Fruit fly (Drosophila melanogaster) whole organism, embryonic: Measurements from ENCODE around the gene clumsy.
A peak's percentile ranks its signal among the peaks of the same experiment; 100 is the strongest.

ENCODE experiments used
- Asciz ChIP-seq: fragments of 200-800 bp; sonication (Bioruptor generic); optimal IDR thresholded peaks from 2 replicates; lab custom pipeline; 2017; ENCODE audit warnings: missing biosample characterization, mild to moderate bottlenecking, missing genetic modification characterization, missing genetic modification reagents
- Atf6 ChIP-seq: fragments of 200-800 bp; sonication (Bioruptor generic); IDR thresholded peaks from 2 replicates; pipeline ENCODE4 v1.3.6; 2022; ENCODE audit warnings: missing biosample characterization, missing genetic modification characterization
- Bgb ChIP-seq: fragments of 200-800 bp; sonication (Bioruptor generic); IDR thresholded peaks from 2 replicates; pipeline ENCODE4 v1.3.6; 2022; ENCODE audit warnings: missing biosample characterization, missing genetic modification characterization; ENCODE audit not compliant: partially characterized antibody
- Blimp-1 ChIP-seq: fragments of 200-800 bp; sonication (Bioruptor generic); optimal IDR thresholded peaks from 3 replicates; lab custom pipeline; 2018; ENCODE audit warnings: missing biosample characterization, missing genetic modification characterization, mild to moderate bottlenecking, moderate library complexity, missing genetic modification reagents
- CG11093 ChIP-seq: fragments of 200-800 bp; sonication (Bioruptor generic); IDR thresholded peaks from 3 replicates; pipeline ENCODE4 v1.3.6; 2022; ENCODE audit warnings: missing biosample characterization, missing genetic modification characterization
- CG11398 ChIP-seq: fragments of 200-800 bp; sonication (Bioruptor generic); optimal IDR thresholded peaks from 2 replicates; lab custom pipeline; 2016; ENCODE audit warnings: missing biosample characterization, missing genetic modification characterization
- CG11695 ChIP-seq: fragments of 200-800 bp; sonication (Bioruptor generic); IDR thresholded peaks from 3 replicates; pipeline ENCODE4 v1.3.6; 2022; ENCODE audit warnings: missing biosample characterization, missing genetic modification characterization
- CG12155 ChIP-seq: fragments of 200-800 bp; sonication (Bioruptor generic); optimal IDR thresholded peaks from 3 replicates; lab custom pipeline; 2016; ENCODE audit warnings: missing biosample characterization, missing genetic modification characterization
- CG12942 ChIP-seq: fragments of 200-800 bp; sonication (Bioruptor generic); optimal IDR thresholded peaks from 3 replicates; lab custom pipeline; 2016; ENCODE audit warnings: missing biosample characterization, missing genetic modification characterization
- CG15269 ChIP-seq: fragments of 200-800 bp; sonication (Bioruptor generic); optimal IDR thresholded peaks from 2 replicates; lab custom pipeline; 2018; ENCODE audit warnings: missing biosample characterization, mild to moderate bottlenecking, missing genetic modification characterization, moderate library complexity
- CG1603 ChIP-seq: fragments of 200-800 bp; sonication (Bioruptor generic); optimal IDR thresholded peaks from 2 replicates; lab custom pipeline; 2019; ENCODE audit warnings: missing biosample characterization, mild to moderate bottlenecking, missing genetic modification characterization, moderate library complexity
- CG18476 ChIP-seq: fragments of 200-800 bp; sonication (Bioruptor generic); optimal IDR thresholded peaks from 2 replicates; lab custom pipeline; 2016; ENCODE audit warnings: missing biosample characterization, mild to moderate bottlenecking, missing genetic modification characterization
- CG2116 ChIP-seq: fragments of 200-800 bp; sonication (Bioruptor generic); optimal IDR thresholded peaks from 3 replicates; lab custom pipeline; 2018; ENCODE audit warnings: missing biosample characterization, mild to moderate bottlenecking, missing genetic modification characterization
- CG32767 ChIP-seq: fragments of 200-800 bp; sonication (Bioruptor generic); IDR thresholded peaks from 2 replicates; pipeline ENCODE4 v1.3.6; 2022; ENCODE audit warnings: missing biosample characterization, missing genetic modification characterization
- CG3281 ChIP-seq: fragments of 200-800 bp; sonication (Bioruptor generic); optimal IDR thresholded peaks from 3 replicates; lab custom pipeline; 2017; ENCODE audit warnings: missing biosample characterization, mild to moderate bottlenecking, missing genetic modification characterization
- CG3995 ChIP-seq: fragments of 200-800 bp; sonication (Bioruptor generic); optimal IDR thresholded peaks from 3 replicates; lab custom pipeline; 2016; ENCODE audit warnings: missing biosample characterization, missing genetic modification characterization
- CG4404 ChIP-seq: fragments of 200-800 bp; sonication (Bioruptor generic); IDR thresholded peaks from 2 replicates; pipeline ENCODE4 v1.3.6; 2022; ENCODE audit warnings: missing biosample characterization, missing genetic modification characterization
- CG5245 ChIP-seq: fragments of 200-800 bp; sonication (Bioruptor generic); optimal IDR thresholded peaks from 3 replicates; lab custom pipeline; 2016; ENCODE audit warnings: missing biosample characterization, missing genetic modification characterization
- CG7357 ChIP-seq: fragments of 200-800 bp; sonication (Bioruptor generic); IDR thresholded peaks from 3 replicates; pipeline ENCODE4 v1.3.6; 2022; ENCODE audit warnings: missing biosample characterization, missing genetic modification characterization
- CG7839 ChIP-seq: fragments of 200-800 bp; sonication (Bioruptor generic); optimal IDR thresholded peaks from 3 replicates; lab custom pipeline; 2018; ENCODE audit warnings: missing biosample characterization, mild to moderate bottlenecking, missing genetic modification characterization, moderate library complexity
- CG7928 ChIP-seq: fragments of 200-800 bp; sonication (Bioruptor generic); optimal IDR thresholded peaks from 2 replicates; lab custom pipeline; 2017; ENCODE audit warnings: missing biosample characterization, mild to moderate bottlenecking, missing genetic modification characterization
- CG8089 ChIP-seq: fragments of 200-800 bp; sonication (Bioruptor generic); optimal IDR thresholded peaks from 3 replicates; lab custom pipeline; 2016; ENCODE audit warnings: missing biosample characterization, missing genetic modification characterization
- CG8478 ChIP-seq: fragments of >200 bp; optimal IDR thresholded peaks from 2 replicates; lab custom pipeline; 2018
- CG9215 ChIP-seq: fragments of 200-800 bp; sonication (Bioruptor generic); IDR thresholded peaks from 2 replicates; pipeline ENCODE4 v1.3.6; 2022; ENCODE audit warnings: missing biosample characterization, missing genetic modification characterization
- HLH3B ChIP-seq: fragments of 200-800 bp; sonication (Bioruptor generic); IDR thresholded peaks from 2 replicates; pipeline ENCODE4 v1.3.6; 2022; ENCODE audit warnings: missing biosample characterization, missing genetic modification characterization
- Hr39 ChIP-seq: fragments of >200 bp; optimal IDR thresholded peaks from 2 replicates; lab custom pipeline; 2017
- Neu2 ChIP-seq: fragments of 200-800 bp; sonication (Bioruptor generic); optimal IDR thresholded peaks from 3 replicates; lab custom pipeline; 2016; ENCODE audit warnings: missing biosample characterization, missing genetic modification characterization, borderline replicate concordance
- Opbp ChIP-seq: fragments of 200-800 bp; sonication (Bioruptor generic); IDR thresholded peaks from 3 replicates; pipeline ENCODE4 v1.3.6; 2022; ENCODE audit warnings: missing biosample characterization, missing genetic modification characterization; ENCODE audit not compliant: partially characterized antibody
- Xbp1 ChIP-seq: fragments of 200-800 bp; sonication (Bioruptor generic); optimal IDR thresholded peaks from 3 replicates; lab custom pipeline; 2016; ENCODE audit warnings: missing biosample characterization, mild to moderate bottlenecking, missing genetic modification characterization
- bab2 ChIP-seq: fragments of 200-800 bp; sonication (Bioruptor generic); optimal IDR thresholded peaks from 2 replicates; lab custom pipeline; 2016; ENCODE audit warnings: missing biosample characterization, missing genetic modification characterization
- cas ChIP-seq: fragments of 200-800 bp; sonication (Bioruptor generic); IDR thresholded peaks from 2 replicates; pipeline ENCODE4 v1.3.6; 2022; ENCODE audit warnings: missing biosample characterization, missing genetic modification characterization
- cg ChIP-seq: fragments of 200-800 bp; sonication (Bioruptor generic); optimal IDR thresholded peaks from 3 replicates; lab custom pipeline; 2019; ENCODE audit warnings: missing biosample characterization, mild to moderate bottlenecking, missing genetic modification characterization, moderate library complexity
- corto ChIP-seq: fragments of 200-800 bp; sonication (Bioruptor generic); optimal IDR thresholded peaks from 2 replicates; lab custom pipeline; 2016; ENCODE audit warnings: missing biosample characterization, mild to moderate bottlenecking, missing genetic modification characterization, moderate library complexity
- cwo ChIP-seq: fragments of 200-800 bp; sonication (Bioruptor generic); optimal IDR thresholded peaks from 3 replicates; lab custom pipeline; 2017; ENCODE audit warnings: missing biosample characterization, missing genetic modification characterization, mild to moderate bottlenecking, moderate library complexity, missing genetic modification reagents
- da ChIP-seq: fragments of 200-800 bp; sonication (Bioruptor generic); optimal IDR thresholded peaks from 2 replicates; lab custom pipeline; 2016; ENCODE audit warnings: missing biosample characterization, missing genetic modification characterization
- emc ChIP-seq: fragments of 200-800 bp; sonication (Bioruptor generic); optimal IDR thresholded peaks from 2 replicates; lab custom pipeline; 2016; ENCODE audit warnings: missing biosample characterization, missing genetic modification characterization
- eyg ChIP-seq: fragments of 200-800 bp; sonication (Bioruptor generic); optimal IDR thresholded peaks from 3 replicates; lab custom pipeline; 2016; ENCODE audit warnings: missing biosample characterization, missing genetic modification characterization
- gem ChIP-seq: fragments of 200-800 bp; sonication (Bioruptor generic); optimal IDR thresholded peaks from 2 replicates; lab custom pipeline; 2019; ENCODE audit warnings: missing biosample characterization, mild to moderate bottlenecking, missing genetic modification characterization, moderate library complexity
- h ChIP-seq: fragments of >200 bp; optimal IDR thresholded peaks from 2 replicates; lab custom pipeline; 2017
- jumu ChIP-seq: fragments of 200-800 bp; sonication (Bioruptor generic); optimal IDR thresholded peaks from 3 replicates; lab custom pipeline; 2016; ENCODE audit warnings: missing biosample characterization, missing genetic modification characterization
- ken ChIP-seq: fragments of 200-800 bp; sonication (Bioruptor generic); IDR thresholded peaks from 3 replicates; pipeline ENCODE4 v1.3.6; 2022; ENCODE audit warnings: missing biosample characterization, missing genetic modification characterization
- kni ChIP-seq: fragments of 200-800 bp; sonication (Bioruptor generic); optimal IDR thresholded peaks from 3 replicates; lab custom pipeline; 2017; ENCODE audit warnings: mild to moderate bottlenecking, missing biosample characterization, missing genetic modification reagents, missing genetic modification characterization
- luna ChIP-seq: fragments of 200-800 bp; sonication (Bioruptor generic); optimal IDR thresholded peaks from 2 replicates; lab custom pipeline; 2016; ENCODE audit warnings: missing biosample characterization, missing genetic modification characterization
- mirr ChIP-seq: fragments of 200-800 bp; sonication (Bioruptor generic); optimal IDR thresholded peaks from 3 replicates; lab custom pipeline; 2018; ENCODE audit warnings: missing biosample characterization, mild to moderate bottlenecking, missing genetic modification characterization
- org-1 ChIP-seq: fragments of 200-800 bp; sonication (Bioruptor generic); optimal IDR thresholded peaks from 2 replicates; lab custom pipeline; 2017; ENCODE audit warnings: missing biosample characterization, missing genetic modification characterization
- pho ChIP-seq: fragments of 200-800 bp; sonication (Bioruptor generic); optimal IDR thresholded peaks from 2 replicates; lab custom pipeline; 2016; ENCODE audit warnings: missing biosample characterization, missing genetic modification characterization
- pita ChIP-seq: fragments of 200-800 bp; sonication (Bioruptor generic); optimal IDR thresholded peaks from 2 replicates; lab custom pipeline; 2017; ENCODE audit warnings: missing biosample characterization, mild to moderate bottlenecking, missing genetic modification characterization
- pnt ChIP-seq: fragments of 200-800 bp; sonication (Bioruptor generic); optimal IDR thresholded peaks from 3 replicates; lab custom pipeline; 2016; ENCODE audit warnings: missing biosample characterization, missing genetic modification characterization
- sd ChIP-seq: fragments of 200-800 bp; sonication (Bioruptor generic); optimal IDR thresholded peaks from 3 replicates; lab custom pipeline; 2018; ENCODE audit warnings: missing biosample characterization, mild to moderate bottlenecking, missing genetic modification characterization, moderate library complexity
- slp2 ChIP-seq: fragments of 200-800 bp; sonication (Bioruptor generic); optimal IDR thresholded peaks from 2 replicates; lab custom pipeline; 2016; ENCODE audit warnings: missing biosample characterization, missing genetic modification characterization
- sob ChIP-seq: fragments of 200-800 bp; sonication (Bioruptor generic); IDR thresholded peaks from 2 replicates; pipeline ENCODE4 v1.3.6; 2022; ENCODE audit warnings: missing biosample characterization, missing genetic modification characterization
- vvl ChIP-seq: fragments of 200-800 bp; sonication (Bioruptor generic); IDR thresholded peaks from 2 replicates; pipeline ENCODE4 v1.3.6; 2022; ENCODE audit warnings: missing biosample characterization, missing genetic modification characterization

Gene clumsy

DNA sequence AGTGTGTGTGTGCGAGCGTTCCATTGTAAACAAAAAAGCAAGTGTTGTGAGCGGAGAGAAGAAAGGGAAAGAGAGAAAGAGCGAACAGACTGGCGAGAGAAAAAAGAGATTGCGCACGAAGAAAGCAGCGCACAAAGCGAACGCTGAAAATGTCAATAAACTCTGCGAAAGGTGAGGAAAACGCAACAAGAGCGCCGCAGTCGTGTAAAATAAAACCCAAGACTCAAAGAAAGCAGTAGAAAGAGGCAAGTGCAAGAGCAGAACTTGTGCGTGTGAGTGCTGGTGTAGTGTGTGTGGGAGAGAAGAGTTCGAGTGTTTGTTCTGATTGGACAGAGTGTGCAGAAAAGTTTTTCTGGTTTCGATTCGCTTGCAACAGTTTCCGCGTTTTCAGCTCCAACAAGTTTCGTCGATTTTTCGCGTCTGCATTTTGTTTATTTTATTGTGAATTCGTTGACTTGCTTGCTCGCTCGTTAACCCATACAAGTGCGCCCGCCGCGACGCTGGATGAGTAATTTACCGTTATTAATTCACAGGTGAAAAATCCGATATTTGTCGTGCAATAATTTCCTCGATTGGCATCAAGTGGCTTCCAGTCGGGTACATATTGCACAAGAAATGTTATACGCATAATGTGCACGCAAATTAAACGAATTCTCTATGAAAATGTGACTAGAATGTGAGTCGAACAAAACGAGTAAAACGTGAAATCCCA is 31.6 kb downstream of the clumsy start (continued):
- TF ChIP-seq CG2116 (GFP tag; lab: Kevin White, UChicago) (no peak), sd (tag; lab: Kevin White, UChicago) (no peak), Bgb (GFP tag; lab: Robert Waterston, UW) (no peak), Neu2 (GFP tag; lab: Kevin White, UChicago) (no peak), cas (GFP tag; lab: Robert Waterston, UW) (no peak), CG11398 (GFP tag; lab: Kevin White, UChicago) (no peak), CG11695 (no peak), CG7839 (tag; lab: Kevin White, UChicago) (no peak), Hr39 (lab: Kevin White, UChicago) (no peak), CG12155 (no peak), luna (GFP tag; lab: Kevin White, UChicago) (no peak), gem (no peak), bab2 (no peak), corto (GFP tag; lab: Kevin White, UChicago) (peak; percentile 76), ken (no peak), Blimp-1 (GFP tag; lab: Kevin White, UChicago) (no peak), h (lab: Kevin White, UChicago) (no peak), pita (peak; percentile 28), eyg (GFP tag; lab: Kevin White, UChicago) (no peak), mirr (no peak), CG7357 (GFP tag; lab: Robert Waterston, UW) (no peak), sob (no peak), Asciz (GFP tag; lab: Kevin White, UChicago) (peak; percentile 6), CG12942 (GFP tag; lab: Kevin White, UChicago) (no peak), cg (GFP tag; lab: Kevin White, UChicago) (peak; percentile 83), CG8089 (GFP tag; lab: Kevin White, UChicago) (no peak), CG3995 (GFP tag; lab: Kevin White, UChicago) (no peak), pho (GFP tag; lab: Kevin White, UChicago) (no peak), CG5245 (GFP tag; lab: Kevin White, UChicago) (no peak), da (GFP tag; lab: Kevin White, UChicago) (no peak), pnt (GFP tag; lab: Kevin White, UChicago) (no peak), CG32767 (no peak), CG9215 (GFP tag; lab: Robert Waterston, UW) (no peak), vvl (GFP tag; lab: Robert Waterston, UW) (no peak), Atf6 (no peak), org-1 (GFP tag; lab: Kevin White, UChicago) (no peak), CG8478 (lab: Kevin White, UChicago) (peak; percentile 13), CG1603 (tag; lab: Kevin White, UChicago) (no peak), CG15269 (tag; lab: Kevin White, UChicago) (no peak), cwo (GFP tag; lab: Kevin White, UChicago) (no peak), HLH3B (GFP tag; lab: Robert Waterston, UW) (no peak), CG11093 (GFP tag; lab: Robert Waterston, UW) (no peak), Xbp1 (no peak), CG3281 (GFP tag; lab: Kevin White, UChicago) (no peak), kni (GFP tag; lab: Kevin White, UChicago) (no peak), jumu (GFP tag; lab: Kevin White, UChicago) (no peak), CG18476 (GFP tag; lab: Kevin White, UChicago) (no peak), emc (GFP tag; lab: Kevin White, UChicago) (no peak), CG4404 (GFP tag; lab: Robert Waterston, UW) (no peak), slp2 (GFP tag; lab: Kevin White, UChicago) (no peak), CG7928 (GFP tag; lab: Kevin White, UChicago) (no peak), Opbp (GFP tag; lab: Robert Waterston, UW) (no peak)
